Fruit fly (Drosophila melanogaster) whole organism, prepupa: ENCODE data around the gene me31B.
A peak's percentile ranks its signal among the peaks of the same experiment; 100 is the strongest.

Experiments
- CG10631 ChIP-seq: fragments of 200-800 bp; sonication (Bioruptor generic); optimal IDR thresholded peaks from 2 replicates; lab custom pipeline; 2016; ENCODE audit warnings: missing biosample characterization, missing genetic modification characterization
- CG11294 ChIP-seq: fragments of 200-800 bp; sonication (Bioruptor generic); IDR thresholded peaks from 2 replicates; pipeline ENCODE4 v1.3.6; 2022; ENCODE audit warnings: missing biosample characterization, missing genetic modification characterization
- CG11902 ChIP-seq: fragments of 200-800 bp; sonication (Bioruptor generic); optimal IDR thresholded peaks from 3 replicates; lab custom pipeline; 2016; ENCODE audit warnings: missing biosample characterization, missing genetic modification characterization
- CG15336 ChIP-seq: fragments of 200-800 bp; sonication (Bioruptor generic); IDR thresholded peaks from 2 replicates; pipeline ENCODE4 v1.3.6; 2022; ENCODE audit warnings: missing biosample characterization, missing genetic modification characterization
- CG16779 ChIP-seq: fragments of 200-800 bp; sonication (Bioruptor generic); optimal IDR thresholded peaks from 3 replicates; lab custom pipeline; 2017; ENCODE audit warnings: missing biosample characterization, mild to moderate bottlenecking, missing genetic modification characterization
- CG3032 ChIP-seq: fragments of 200-800 bp; optimal IDR thresholded peaks from 2 replicates; lab custom pipeline; 2019; ENCODE audit warnings: missing biosample characterization, mild to moderate bottlenecking, missing genetic modification characterization, moderate library complexity
- CG31627 ChIP-seq: fragments of 200-800 bp; sonication (Bioruptor generic); optimal IDR thresholded peaks from 3 replicates; lab custom pipeline; 2016; ENCODE audit warnings: missing biosample characterization, missing genetic modification characterization
- CG32006 ChIP-seq: fragments of 200-800 bp; sonication (Bioruptor generic); optimal IDR thresholded peaks from 3 replicates; lab custom pipeline; 2017; ENCODE audit warnings: missing biosample characterization, mild to moderate bottlenecking, missing genetic modification characterization
- CG6276 ChIP-seq: fragments of 200-800 bp; sonication (Bioruptor generic); optimal IDR thresholded peaks from 2 replicates; lab custom pipeline; 2017; ENCODE audit warnings: missing biosample characterization, mild to moderate bottlenecking, missing genetic modification characterization
- CG6792 ChIP-seq: fragments of 200-800 bp; sonication (Bioruptor generic); optimal IDR thresholded peaks from 3 replicates; lab custom pipeline; 2016; ENCODE audit warnings: missing biosample characterization, missing genetic modification characterization
- CG6854 ChIP-seq: fragments of 200-800 bp; sonication (Bioruptor generic); optimal IDR thresholded peaks from 2 replicates; lab custom pipeline; 2017; ENCODE audit warnings: missing biosample characterization, mild to moderate bottlenecking, missing genetic modification characterization
- CG8119 ChIP-seq: fragments of 200-800 bp; sonication (Bioruptor generic); IDR thresholded peaks from 3 replicates; pipeline ENCODE4 v1.3.6; 2022; ENCODE audit warnings: missing biosample characterization, missing genetic modification characterization
- CG8319 ChIP-seq: fragments of 200-800 bp; sonication (Bioruptor generic); optimal IDR thresholded peaks from 3 replicates; lab custom pipeline; 2016; ENCODE audit warnings: missing biosample characterization, missing genetic modification characterization
- CG8632 ChIP-seq: fragments of 200-800 bp; sonication (Bioruptor generic); optimal IDR thresholded peaks from 3 replicates; lab custom pipeline; 2016; ENCODE audit warnings: missing biosample characterization, missing genetic modification characterization
- CG9139 ChIP-seq: fragments of 200-800 bp; sonication (Bioruptor generic); optimal IDR thresholded peaks from 3 replicates; lab custom pipeline; 2017; ENCODE audit warnings: missing biosample characterization, mild to moderate bottlenecking, missing genetic modification characterization
- Eip75B ChIP-seq: fragments of 200-800 bp; sonication (Bioruptor generic); optimal IDR thresholded peaks from 3 replicates; lab custom pipeline; 2016; ENCODE audit warnings: missing biosample characterization, missing genetic modification characterization
- Eip78C ChIP-seq: fragments of 200-800 bp; sonication (Bioruptor generic); peaks from one replicate; lab custom pipeline; 2016; ENCODE audit warnings: missing biosample characterization, missing genetic modification characterization
- Eip93F ChIP-seq: fragments of 200-800 bp; sonication (Bioruptor generic); optimal IDR thresholded peaks from 2 replicates; lab custom pipeline; 2016; ENCODE audit warnings: missing biosample characterization, mild to moderate bottlenecking, missing genetic modification characterization
- Ets21C ChIP-seq: fragments of 200-800 bp; sonication (Bioruptor generic); optimal IDR thresholded peaks from 3 replicates; lab custom pipeline; 2016; ENCODE audit warnings: missing biosample characterization, missing genetic modification characterization
- Ets96B ChIP-seq: fragments of 200-800 bp; optimal IDR thresholded peaks from 2 replicates; lab custom pipeline; 2019; ENCODE audit warnings: missing biosample characterization, mild to moderate bottlenecking, missing genetic modification characterization, moderate library complexity
- Gug ChIP-seq: fragments of 200-800 bp; sonication (Bioruptor generic); IDR thresholded peaks from 2 replicates; pipeline ENCODE4 v1.3.6; 2022; ENCODE audit warnings: missing biosample characterization, missing genetic modification characterization
- Met ChIP-seq: fragments of 200-800 bp; sonication (Bioruptor generic); optimal IDR thresholded peaks from 3 replicates; lab custom pipeline; 2016; ENCODE audit warnings: missing biosample characterization, missing genetic modification characterization
- OdsH ChIP-seq: fragments of 200-800 bp; sonication (Bioruptor generic); optimal IDR thresholded peaks from 3 replicates; lab custom pipeline; 2016; ENCODE audit warnings: missing biosample characterization, missing genetic modification characterization
- Smox ChIP-seq: fragments of 200-800 bp; sonication (Bioruptor generic); optimal IDR thresholded peaks from 3 replicates; lab custom pipeline; 2016; ENCODE audit warnings: missing biosample characterization, missing genetic modification characterization
- Sox14 ChIP-seq: fragments of 200-800 bp; sonication (Bioruptor generic); optimal IDR thresholded peaks from 3 replicates; lab custom pipeline; 2016; ENCODE audit warnings: missing biosample characterization, missing genetic modification characterization
- Sox15 ChIP-seq: fragments of 200-800 bp; sonication (Bioruptor generic); optimal IDR thresholded peaks from 3 replicates; lab custom pipeline; 2016; ENCODE audit warnings: missing biosample characterization, missing genetic modification characterization
- achi ChIP-seq: fragments of 200-800 bp; sonication (Bioruptor generic); optimal IDR thresholded peaks from 3 replicates; lab custom pipeline; 2016; ENCODE audit warnings: missing biosample characterization, missing genetic modification characterization
- acj6 ChIP-seq: fragments of 200-800 bp; sonication (Bioruptor generic); optimal IDR thresholded peaks from 3 replicates; lab custom pipeline; 2016; ENCODE audit warnings: missing biosample characterization, missing genetic modification characterization
- cyc ChIP-seq: fragments of 200-800 bp; sonication (Bioruptor generic); optimal IDR thresholded peaks from 3 replicates; lab custom pipeline; 2016; ENCODE audit warnings: missing biosample characterization, missing genetic modification characterization
- dsx ChIP-seq: fragments of 200-800 bp; optimal IDR thresholded peaks from 3 replicates; lab custom pipeline; 2019; ENCODE audit warnings: missing biosample characterization, mild to moderate bottlenecking, missing genetic modification characterization, moderate library complexity; ENCODE audit not compliant: poor library complexity, severe bottlenecking
- eg ChIP-seq: fragments of 200-800 bp; sonication (Bioruptor generic); IDR thresholded peaks from 3 replicates; pipeline ENCODE4 v1.3.6; 2022; ENCODE audit warnings: missing biosample characterization, missing genetic modification characterization
- esn ChIP-seq: fragments of 200-800 bp; sonication (Bioruptor generic); optimal IDR thresholded peaks from 2 replicates; lab custom pipeline; 2016; ENCODE audit warnings: missing biosample characterization, mild to moderate bottlenecking, missing genetic modification characterization, moderate library complexity
- fd59A ChIP-seq: fragments of 200-800 bp; sonication (Bioruptor generic); optimal IDR thresholded peaks from 2 replicates; lab custom pipeline; 2017; ENCODE audit warnings: missing biosample characterization, mild to moderate bottlenecking, missing genetic modification characterization, missing genetic modification reagents
- fd85E ChIP-seq: fragments of 200-800 bp; sonication (Bioruptor generic); optimal IDR thresholded peaks from 3 replicates; lab custom pipeline; 2016; ENCODE audit warnings: missing biosample characterization, missing genetic modification characterization
- fkh ChIP-seq: fragments of 200-800 bp; sonication (Bioruptor generic); optimal IDR thresholded peaks from 3 replicates; lab custom pipeline; 2017; ENCODE audit warnings: missing biosample characterization, mild to moderate bottlenecking, missing genetic modification characterization, moderate library complexity
- net ChIP-seq: fragments of 200-800 bp; sonication (Bioruptor generic); optimal IDR thresholded peaks from 3 replicates; lab custom pipeline; 2016; ENCODE audit warnings: missing biosample characterization, missing genetic modification characterization
- salr ChIP-seq, 2 experiments: fragments of 200-800 bp; sonication (Bioruptor generic); optimal IDR thresholded peaks; 3 replicates each; lab custom pipeline; 2016 to 2018; ENCODE audit warnings: missing biosample characterization in 2 of 2, missing genetic modification characterization in 2 of 2, mild to moderate bottlenecking in 1 of 2
- spab ChIP-seq: fragments of 200-800 bp; sonication (Bioruptor generic); optimal IDR thresholded peaks from 2 replicates; lab custom pipeline; 2017; ENCODE audit warnings: missing biosample characterization, mild to moderate bottlenecking, missing genetic modification characterization, missing genetic modification reagents
- ss ChIP-seq, 2 experiments: fragments of 200-800 bp; sonication (Bioruptor generic); optimal IDR thresholded peaks; 2 replicates in 1 of 2; 3 replicates in 1 of 2; lab custom pipeline; 2017 to 2018; ENCODE audit warnings: mild to moderate bottlenecking in 2 of 2, missing biosample characterization in 2 of 2, missing genetic modification characterization in 2 of 2, moderate library complexity in 1 of 2
- vri ChIP-seq: fragments of 200-800 bp; sonication (Bioruptor generic); optimal IDR thresholded peaks from 3 replicates; lab custom pipeline; 2016; ENCODE audit warnings: missing biosample characterization, mild to moderate bottlenecking, missing genetic modification characterization

The me31B gene

DNA sequence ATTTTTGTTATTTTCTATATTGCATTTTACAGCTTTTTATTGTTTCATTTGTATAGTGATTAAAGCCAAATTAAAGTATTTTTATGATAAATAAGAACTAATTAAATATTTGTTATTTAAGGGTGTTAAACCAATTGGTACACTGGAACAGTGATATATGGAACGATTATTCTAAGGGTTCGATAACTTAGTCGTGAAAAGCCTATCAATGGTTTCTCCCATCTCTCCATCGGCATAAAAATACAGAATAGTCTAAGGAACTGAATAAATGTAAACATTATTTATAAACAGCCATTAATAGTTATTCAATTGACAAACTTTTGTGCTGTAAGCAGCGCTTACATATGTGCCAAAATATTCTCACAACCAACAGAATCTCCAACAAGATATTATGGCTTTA, 26.0 kb downstream of the me31B start, which contains the start of gene Mob3:
Mob3 (plus strand) TSS at position 208 of the 400 bp plus-strand sequence.
- TF ChIP-seq esn (GFP tag; lab: Kevin White, UChicago) (peak; percentile 30), fkh (GFP tag; lab: Kevin White, UChicago) (peak; percentile 43), CG31627 (no peak)

DNA sequence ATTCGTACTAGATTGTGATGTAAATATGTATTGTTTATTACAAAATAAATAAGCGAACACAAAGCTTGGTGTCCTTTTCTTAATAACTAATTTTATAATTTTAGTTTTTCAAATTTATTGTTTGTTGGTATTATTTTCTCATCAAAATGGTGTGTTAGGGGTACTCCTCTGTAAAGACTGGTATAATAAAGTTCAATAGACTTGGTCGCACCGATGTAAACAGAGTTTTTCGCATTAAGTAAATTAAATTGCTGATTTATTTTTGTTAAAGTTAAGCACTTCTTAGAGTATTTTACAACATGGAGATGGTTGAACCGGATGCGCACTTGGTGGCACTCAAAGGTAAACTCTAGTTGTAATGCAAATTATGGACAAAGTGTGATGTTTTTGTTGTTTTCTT, 27.4 kb downstream of the me31B start, which contains the start of gene CG4953:
CG4953 (plus strand) TSS at position 193 of the 400 bp plus-strand sequence.
- TF ChIP-seq OdsH (GFP tag; lab: Kevin White, UChicago) (no peak), fkh (GFP tag; lab: Kevin White, UChicago) (peak; percentile 78), net (GFP tag; lab: Kevin White, UChicago) (no peak)

DNA sequence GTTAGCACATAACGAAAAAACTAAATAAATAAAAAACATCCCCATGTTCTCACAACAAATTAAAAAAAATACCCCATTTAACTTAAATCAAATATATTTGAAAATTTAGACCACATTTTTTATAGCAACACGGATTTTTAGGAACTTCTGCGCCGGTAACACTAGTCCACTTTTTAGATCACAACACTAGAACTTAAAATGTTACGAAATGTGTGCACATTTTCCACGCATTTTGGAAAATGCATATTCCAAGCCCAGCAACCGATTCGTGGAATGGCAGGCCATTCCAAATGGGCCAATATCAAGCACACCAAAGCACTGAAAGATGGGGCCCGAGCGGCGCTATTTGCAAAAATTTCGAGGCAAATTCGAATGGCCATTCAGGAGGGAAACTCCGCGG, 29.5 kb downstream of the me31B start, which contains the start of gene CG4957:
CG4957 (plus strand) TSS at position 185 of the 400 bp plus-strand sequence.
- TF ChIP-seq CG15336 (GFP tag; lab: Robert Waterston, UW) = no peak
- no peak for TF ChIP-seq CG11902 (GFP tag; lab: Kevin White, UChicago)
- no peak for TF ChIP-seq Eip78C (GFP tag; lab: Kevin White, UChicago)
- TF ChIP-seq esn (GFP tag; lab: Kevin White, UChicago) = no peak
- TF ChIP-seq Gug = no peak
- no peak for TF ChIP-seq Eip75B
- no peak for TF ChIP-seq Sox14
- TF ChIP-seq, all 60 proteins: peak for 0

DNA sequence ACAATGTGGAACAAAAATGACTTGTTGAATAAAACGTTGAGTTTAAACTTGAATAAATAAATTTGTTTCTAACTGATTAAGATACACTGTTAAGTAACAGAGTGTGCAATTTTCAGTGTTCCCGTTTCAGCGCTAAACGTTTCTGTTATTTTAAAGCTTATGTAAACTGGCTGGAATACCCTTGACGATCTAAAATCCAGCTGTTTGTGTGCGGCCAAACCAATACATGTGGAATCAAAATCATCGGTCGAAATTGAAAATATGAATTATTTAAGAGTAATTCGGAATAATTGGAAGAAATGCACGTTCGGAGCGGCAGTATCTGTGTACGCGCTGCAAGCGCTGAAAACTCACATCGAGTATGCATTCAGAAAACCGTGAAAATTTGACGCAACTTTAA, 30.7 kb downstream of the me31B start, which contains the start of gene Mulk:
Mulk (plus strand) TSS at position 198 of the 400 bp plus-strand sequence.
- TF ChIP-seq CG6276 (GFP tag; lab: Kevin White, UChicago) = no peak
- no peak for TF ChIP-seq Sox14
- TF ChIP-seq ss (GFP tag; optimal IDR thresholded peaks at IDR 0.05; lab: Kevin White, UChicago) = no peak
- no peak for TF ChIP-seq CG11902 (GFP tag; lab: Kevin White, UChicago)
- no peak for TF ChIP-seq Met (GFP tag; lab: Kevin White, UChicago)
- TF ChIP-seq Sox15 = no peak

DNA sequence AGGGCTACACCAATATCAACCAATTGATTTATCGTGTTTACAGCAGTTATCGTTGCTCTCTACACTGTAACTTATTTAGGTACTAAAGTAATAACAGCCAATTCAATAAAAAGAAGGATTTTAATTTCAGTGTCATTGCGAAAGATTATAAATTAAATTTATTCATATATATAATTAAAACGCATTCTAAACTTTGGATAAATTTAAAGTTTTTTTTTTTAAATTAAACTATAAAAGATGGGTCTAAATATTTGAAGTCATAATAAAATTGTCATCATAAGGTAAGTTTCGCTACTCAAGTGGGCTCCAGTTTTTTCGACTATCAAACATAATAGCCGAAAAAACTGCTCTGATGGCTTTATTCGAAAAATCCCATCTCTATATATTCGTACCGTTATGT, 33.1 kb downstream of the me31B start, which contains the start of gene trk:
trk (minus strand) TSS at position 101 of the 400 bp plus-strand sequence.
- no peak for TF ChIP-seq salr (GFP tag; optimal IDR thresholded peaks at IDR 0.05; lab: Kevin White, UChicago)
- TF ChIP-seq eg (GFP tag; lab: Robert Waterston, UW) = no peak
- TF ChIP-seq fd59A (GFP tag; lab: Kevin White, UChicago) = no peak
- no peak for TF ChIP-seq cyc (GFP tag; lab: Kevin White, UChicago)
- no peak for TF ChIP-seq CG9139 (GFP tag; lab: Kevin White, UChicago)
- TF ChIP-seq Ets21C = no peak
- TF ChIP-seq CG10631 = no peak
- TF ChIP-seq CG32006 (GFP tag; lab: Kevin White, UChicago) = no peak
- no peak for TF ChIP-seq CG8632 (GFP tag; lab: Kevin White, UChicago)
- no peak for TF ChIP-seq Ets96B (tag; lab: Kevin White, UChicago)
- no peak for TF ChIP-seq Smox (GFP tag; lab: Kevin White, UChicago)
- no peak for TF ChIP-seq achi
- no peak for TF ChIP-seq CG11294
- no peak for TF ChIP-seq CG6276 (GFP tag; lab: Kevin White, UChicago)
- TF ChIP-seq spab (GFP tag; lab: Kevin White, UChicago) = no peak
- TF ChIP-seq CG11902 (GFP tag; lab: Kevin White, UChicago) = no peak
- TF ChIP-seq CG16779 = no peak

DNA sequence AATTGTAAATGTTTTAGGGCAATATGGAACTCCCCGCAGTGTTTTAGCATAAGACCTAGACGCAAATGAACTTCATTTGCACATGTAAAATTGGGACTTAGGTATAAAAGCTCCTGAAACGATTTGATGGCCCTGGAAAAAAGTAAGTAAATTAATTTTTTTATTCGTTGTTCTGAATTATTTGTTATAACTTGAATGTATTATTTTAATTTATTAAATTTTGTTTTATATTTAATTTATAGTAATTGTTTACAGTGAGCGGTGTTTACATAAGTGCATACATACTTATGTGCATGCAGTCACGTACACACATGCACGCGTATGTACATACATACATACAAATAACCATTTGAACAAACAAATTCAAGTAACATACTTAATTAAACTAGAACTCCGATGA, 37.3 kb downstream of the me31B start:
- TF ChIP-seq Sox15 (no peak), CG8119 (GFP tag; lab: Robert Waterston, UW) (peak; percentile 70; the same call in 2 of the 3 replicates), acj6 (GFP tag; lab: Kevin White, UChicago) (peak; percentile 32), Eip93F (no peak), vri (GFP tag; lab: Kevin White, UChicago) (no peak), CG6792 (GFP tag; lab: Kevin White, UChicago) (peak; percentile 20), CG11294 (peak; percentile 42; the same call in 1 of the 2 replicates), fd85E (GFP tag; lab: Kevin White, UChicago) (peak; percentile 5), CG6854 (GFP tag; lab: Kevin White, UChicago) (peak; percentile 37), CG8319 (GFP tag; lab: Kevin White, UChicago) (no peak), CG15336 (GFP tag; lab: Robert Waterston, UW) (peak; percentile 82), CG8632 (GFP tag; lab: Kevin White, UChicago) (peak; percentile 42), Sox14 (no peak), Eip78C (GFP tag; lab: Kevin White, UChicago) (peak; percentile 84), CG3032 (tag; lab: Kevin White, UChicago) (peak; percentile 67), Ets96B (tag; lab: Kevin White, UChicago) (peak; percentile 69), dsx (no peak), OdsH (GFP tag; lab: Kevin White, UChicago) (no peak), fkh (GFP tag; lab: Kevin White, UChicago) (peak; percentile 21)
- TF ChIP-seq, all 60 proteins: peak for 12
